Worm (Caenorhabditis elegans) whole organism, late embryonic: ENCODE measurements around the gene ZK470.1.

Experiments used
- ceh-14 ChIP-seq: sonication (generic microtip); optimal IDR thresholded peaks from 2 replicates; lab custom pipeline; 2016; ENCODE audit warnings: missing genotype, missing genetic modification characterization, missing compliant biosample characterization
- elt-2 ChIP-seq: sonication (generic microtip); optimal IDR thresholded peaks from 2 replicates; lab custom pipeline; 2016; ENCODE audit warnings: missing genetic modification reagents, missing genetic modification characterization, missing compliant biosample characterization

DNA sequence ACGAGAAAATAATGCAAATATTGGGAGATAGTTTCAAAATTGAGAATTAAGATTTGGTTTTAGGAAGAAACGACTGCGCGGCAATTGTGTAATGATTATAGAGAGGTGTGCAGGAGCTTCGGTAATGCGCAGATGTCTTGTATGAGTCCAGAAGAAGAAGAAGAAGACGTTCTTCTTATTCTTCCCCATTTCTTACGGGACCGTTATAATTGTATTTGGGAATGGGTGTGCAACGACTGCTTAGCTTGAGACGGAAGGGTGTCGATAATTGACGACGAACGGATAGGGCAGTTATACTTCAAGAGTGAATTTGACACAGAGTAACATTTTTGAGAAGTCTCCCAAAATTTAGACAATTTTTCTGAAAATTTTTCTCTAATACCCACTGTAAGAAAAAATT lies 34.8 kb upstream of the ZK470.1 start:
- TF ChIP-seq elt-2 (tag; lab: Kevin White, UChicago), result no peak
- no peak for TF ChIP-seq ceh-14 (tag; lab: Kevin White, UChicago)
